Fruit fly (Drosophila melanogaster) whole organism: ENCODE measurements around the gene His3.3A.

Experiments used
- CG8478 ChIP-seq: fragments of >200 bp; optimal IDR thresholded peaks from 2 replicates; lab custom pipeline; 2018; ENCODE audit warnings: inconsistent platforms
- Dll ChIP-seq: fragments of >200 bp; optimal IDR thresholded peaks from 2 replicates; lab custom pipeline; 2017
- EcR ChIP-seq, 2 experiments: fragments of >200 bp; optimal IDR thresholded peaks; 2 replicates each; lab custom pipeline; 2017; ENCODE audit warnings: missing biosample characterization in 2 of 2, missing genetic modification characterization in 2 of 2, missing genetic modification reagents in 2 of 2
- pan ChIP-seq: fragments of >200 bp; optimal IDR thresholded peaks from 2 replicates; lab custom pipeline; 2017
- psq ChIP-seq: fragments of >200 bp; optimal IDR thresholded peaks from 2 replicates; lab custom pipeline; 2017
- usp ChIP-seq: fragments of >200 bp; optimal IDR thresholded peaks from 2 replicates; lab custom pipeline; 2017; ENCODE audit warnings: missing biosample characterization, missing genetic modification characterization, mixed read lengths

The His3.3A gene

dm6 chr2L:5046261-5046660, 8.6 kb upstream of the His3.3A start:
- TF ChIP-seq usp (GFP tag; lab: Kevin White, UChicago) (no peak), pan (lab: Kevin White, UChicago) (no peak), CG8478 (lab: Kevin White, UChicago) (no peak), Dll (no peak), psq (lab: Kevin White, UChicago) (no peak), EcR (GFP tag; optimal IDR thresholded peaks at IDR 0.05; lab: Kevin White, UChicago) (no peak)

- no peak for TF ChIP-seq psq (lab: Kevin White, UChicago)
- TF ChIP-seq Dll, result no peak
- TF ChIP-seq pan (lab: Kevin White, UChicago), result no peak
- TF ChIP-seq CG8478 (lab: Kevin White, UChicago), result no peak
- TF ChIP-seq EcR (GFP tag; optimal IDR thresholded peaks at IDR 0.05; lab: Kevin White, UChicago), result no peak
- TF ChIP-seq usp (GFP tag; lab: Kevin White, UChicago), result no peak
These were observed 4.9 kb upstream of the His3.3A start for dm6 chr2L:5049974-5050373.

dm6 chr2L:5050825-5051224, 4.0 kb upstream of the His3.3A start, which contains the start of gene CG9121:
CG9121 (minus strand) TSS chr2L:5051062.
- TF ChIP-seq Dll (no peak), pan (lab: Kevin White, UChicago) (no peak), CG8478 (lab: Kevin White, UChicago) (no peak), psq (lab: Kevin White, UChicago) (no peak), usp (GFP tag; lab: Kevin White, UChicago) (no peak), EcR (GFP tag; optimal IDR thresholded peaks at IDR 0.05; lab: Kevin White, UChicago) (no peak)

dm6 chr2L:5052367-5052914, 2.4 kb upstream of the His3.3A start, which contains the start of gene senju:
senju (plus strand) TSS chr2L:5052843.
- TF ChIP-seq psq (lab: Kevin White, UChicago) (no peak), Dll (no peak), EcR (GFP tag; optimal IDR thresholded peaks at IDR 0.05; lab: Kevin White, UChicago) (no peak), CG8478 (lab: Kevin White, UChicago) (no peak), pan (lab: Kevin White, UChicago) (no peak)

- TF ChIP-seq psq (lab: Kevin White, UChicago) (no peak), Dll (no peak), CG8478 (lab: Kevin White, UChicago) (no peak), pan (lab: Kevin White, UChicago) (no peak), usp (GFP tag; lab: Kevin White, UChicago) (no peak), EcR (GFP tag; optimal IDR thresholded peaks at IDR 0.05; lab: Kevin White, UChicago) (no peak)
These were observed 1.9 kb upstream of the His3.3A start, which contains the start of gene eIF3h for dm6 chr2L:5052994-5053393. eIF3h (minus strand) TSS chr2L:5053094.

dm6 chr2L:5055528-5055927, 670 bp downstream of the His3.3A start:
- TF ChIP-seq pan (lab: Kevin White, UChicago), result no peak

dm6 chr2L:5058094-5058493, 3.2 kb downstream of the His3.3A start, which contains the start of gene Nepl3:
Nepl3 (minus strand) TSS chr2L:5058248.
- TF ChIP-seq EcR (GFP tag; optimal IDR thresholded peaks at IDR 0.05; lab: Kevin White, UChicago), result no peak
- TF ChIP-seq pan (lab: Kevin White, UChicago), result no peak
- TF ChIP-seq Dll, result no peak
- no peak for TF ChIP-seq psq (lab: Kevin White, UChicago)
- TF ChIP-seq CG8478 (lab: Kevin White, UChicago), result no peak
- no peak for TF ChIP-seq usp (GFP tag; lab: Kevin White, UChicago)

- TF ChIP-seq psq (lab: Kevin White, UChicago), result no peak
- no peak for TF ChIP-seq Dll
- no peak for TF ChIP-seq usp (GFP tag; lab: Kevin White, UChicago)
- no peak for TF ChIP-seq EcR (GFP tag; optimal IDR thresholded peaks at IDR 0.05; lab: Kevin White, UChicago)
- TF ChIP-seq CG8478 (lab: Kevin White, UChicago), result no peak
These were observed 4.9 kb downstream of the His3.3A start, which contains the start of gene Rpn11 for dm6 chr2L:5059645-5060254. Rpn11 (minus strand) TSS chr2L:5059790.

- TF ChIP-seq Dll, result no peak
- no peak for TF ChIP-seq psq (lab: Kevin White, UChicago)
- TF ChIP-seq CG8478 (lab: Kevin White, UChicago), result no peak
- TF ChIP-seq pan (lab: Kevin White, UChicago), result no peak
- TF ChIP-seq EcR (GFP tag; optimal IDR thresholded peaks at IDR 0.05; lab: Kevin White, UChicago), result no peak
- no peak for TF ChIP-seq usp (GFP tag; lab: Kevin White, UChicago)
These were observed 5.7 kb downstream of the His3.3A start, which contains the start of gene qtc for dm6 chr2L:5060515-5060914. qtc (plus strand) TSS chr2L:5060815.

dm6 chr2L:5060952-5061478, 6.2 kb downstream of the His3.3A start:
- TF ChIP-seq EcR (GFP tag; optimal IDR thresholded peaks at IDR 0.05; lab: Kevin White, UChicago) (no peak), usp (GFP tag; lab: Kevin White, UChicago) (no peak), CG8478 (lab: Kevin White, UChicago) (no peak)

dm6 chr2L:5062799-5063404, 8.0 kb downstream of the His3.3A start:
- no peak for TF ChIP-seq CG8478 (lab: Kevin White, UChicago)
- no peak for TF ChIP-seq usp (GFP tag; lab: Kevin White, UChicago)
- TF ChIP-seq psq (lab: Kevin White, UChicago), result no peak
- no peak for TF ChIP-seq Dll
- no peak for TF ChIP-seq pan (lab: Kevin White, UChicago)
- TF ChIP-seq EcR (GFP tag; optimal IDR thresholded peaks at IDR 0.05; lab: Kevin White, UChicago), result no peak
